Worm (Caenorhabditis elegans): Measurements from ENCODE around the gene clec-47.
A peak's percentile ranks its signal among the peaks of the same experiment; 100 is the strongest.

Gene clec-47

DNA sequence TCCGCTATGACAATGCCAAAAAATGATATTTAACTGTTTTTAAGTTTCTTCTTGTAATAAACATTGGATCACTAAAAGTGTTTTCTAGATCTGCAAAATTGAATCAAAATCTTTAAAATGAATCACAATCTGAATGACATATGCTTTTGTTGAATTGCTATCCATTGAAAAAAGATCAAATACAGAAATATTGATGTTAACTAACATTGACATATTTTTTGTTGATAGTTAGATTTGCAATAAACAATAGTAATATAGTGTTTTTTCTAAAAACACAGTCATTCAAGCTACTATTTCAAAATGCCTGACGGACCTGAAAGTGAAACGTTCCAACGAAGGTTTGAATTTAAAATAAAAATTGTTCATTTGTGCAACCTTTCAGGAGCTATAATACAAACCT is 24.9 kb upstream of the clec-47 start, which contains the start of gene T09F5.2:
TSS of gene T09F5.2 (plus strand) at position 301 of the 400 bp plus-strand sequence.
- TF ChIP-seq zfp-2 (tag; optimal IDR thresholded peaks at IDR 0.05) (no peak), spr-3 (GFP tag; optimal IDR thresholded peaks at IDR 0.05) (no peak), mxl-2 (GFP tag; conservative IDR thresholded peaks at IDR 0.05) (no peak), cey-2 (tag; optimal IDR thresholded peaks at IDR 0.05; ENCODE audit: borderline replicate concordance, insufficient read depth) (no peak), dmd-9 (GFP tag; IDR thresholded peaks at IDR 0.05) (no peak), dmd-6 (GFP tag; IDR thresholded peaks at IDR 0.05) (no peak), gei-8 (GFP tag; optimal IDR thresholded peaks at IDR 0.05) (no peak), snpc-4 (tag; optimal IDR thresholded peaks at IDR 0.05) (no peak), D1046.2 (GFP tag; IDR thresholded peaks at IDR 0.05) (no peak), daf-19 (GFP tag; conservative IDR thresholded peaks at IDR 0.05) (no peak), attf-4 (tag; optimal IDR thresholded peaks at IDR 0.05) (no peak), dpl-1 (GFP tag; optimal IDR thresholded peaks at IDR 0.05) (no peak), dve-1 (tag; optimal IDR thresholded peaks at IDR 0.05; ENCODE audit: insufficient read depth) (no peak), zip-2 (tag; optimal IDR thresholded peaks at IDR 0.05) (no peak), rbr-2 (tag; optimal IDR thresholded peaks at IDR 0.05) (no peak), skn-1 (tag; optimal IDR thresholded peaks at IDR 0.05) (no peak), nhr-77 (tag; optimal IDR thresholded peaks at IDR 0.05) (no peak), nhr-237 (tag; optimal IDR thresholded peaks at IDR 0.05) (no peak), egl-43 (GFP tag; IDR thresholded peaks at IDR 0.05) (no peak), nhr-111 (GFP tag; optimal IDR thresholded peaks at IDR 0.05) (no peak)

DNA sequence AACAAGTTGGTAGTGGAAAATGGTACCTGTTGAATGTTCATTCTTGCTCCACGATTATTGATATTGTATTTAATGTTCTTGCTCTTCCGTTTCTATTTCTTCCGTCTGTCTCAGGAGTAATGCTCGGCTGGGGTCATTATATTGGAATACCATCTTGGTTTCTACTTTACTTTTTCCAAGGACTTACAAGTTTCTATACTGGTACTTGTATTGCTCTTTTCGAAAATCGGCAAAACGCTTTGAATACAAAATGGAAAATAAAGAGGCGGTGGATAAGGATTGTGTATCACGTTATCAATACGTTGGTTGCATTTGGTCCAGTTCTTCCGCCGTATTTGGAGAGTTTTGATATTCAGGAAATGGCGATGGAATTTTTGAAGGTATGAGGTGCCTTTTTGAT is 23.5 kb upstream of the clec-47 start:
- TF ChIP-seq R02D3.7 (tag; optimal IDR thresholded peaks at IDR 0.05) (no peak), aha-1 (tag) (peak; percentile 49), unc-62 (GFP tag; optimal IDR thresholded peaks at IDR 0.05 in 1 of 2) (peak in 1 of 2 experiments; percentile 56), unc-62 (tag; optimal IDR thresholded peaks at IDR 0.05) (no peak)

DNA sequence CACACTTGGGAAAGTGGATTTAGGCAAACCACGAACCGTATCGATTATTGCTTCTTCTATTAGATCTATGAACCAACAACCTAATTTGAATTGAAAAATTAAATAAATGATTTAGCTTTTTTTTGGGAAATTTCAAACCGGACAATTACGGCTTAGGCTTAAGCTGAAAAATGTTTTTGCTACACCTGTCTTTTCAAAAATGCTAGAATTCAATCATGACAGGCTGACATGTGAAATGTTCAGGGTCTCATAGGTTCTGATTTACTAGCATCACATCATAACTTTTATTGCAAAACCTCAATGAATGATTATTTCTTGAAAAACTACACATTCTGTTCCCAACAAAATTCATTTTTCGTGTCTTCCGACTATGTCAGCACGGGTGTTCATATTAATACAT is 22.3 kb upstream of the clec-47 start, which contains the start of gene srh-55:
TSS of gene srh-55 (plus strand) at position 301 of the 400 bp plus-strand sequence.
- TF ChIP-seq mdl-1 (tag; optimal IDR thresholded peaks at IDR 0.05), result no peak
- peak in 1 of 2 experiments; percentile 77 for TF ChIP-seq unc-62 (GFP tag; optimal IDR thresholded peaks at IDR 0.05 in 1 of 2)
- TF ChIP-seq unc-62 (tag; optimal IDR thresholded peaks at IDR 0.05), result no peak

DNA sequence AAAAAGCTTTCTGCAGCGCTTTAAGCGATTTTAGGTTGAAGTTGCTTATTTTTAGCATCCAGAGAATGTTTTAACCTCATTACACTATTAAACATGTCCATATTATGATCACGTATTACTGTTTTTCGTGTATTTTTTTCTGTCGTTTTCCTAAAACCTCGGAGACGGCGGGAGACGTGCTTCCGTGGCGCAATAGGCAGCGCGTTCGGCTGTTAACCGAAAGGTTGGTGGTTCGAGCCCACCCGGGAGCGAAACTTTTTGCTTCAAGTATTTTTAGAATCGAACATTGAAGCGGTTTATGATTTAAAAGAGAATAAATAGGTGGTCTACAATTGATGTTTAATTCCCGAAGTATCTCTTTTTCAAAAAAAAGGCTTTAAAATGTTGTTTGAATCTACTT is 19.1 kb upstream of the clec-47 start:
- no peak for TF ChIP-seq daf-8 (GFP tag; IDR thresholded peaks at IDR 0.05)
- TF ChIP-seq F26F4.8 (GFP tag; conservative IDR thresholded peaks at IDR 0.05), result peak; percentile 76; the same call in 1 of the 2 replicates
- TF ChIP-seq unc-130 (GFP tag; optimal IDR thresholded peaks at IDR 0.05), result peak; percentile 9
- peak; percentile 51; the same call in 1 of the 2 replicates for TF ChIP-seq D1046.2 (GFP tag; IDR thresholded peaks at IDR 0.05)
- TF ChIP-seq cey-2 (tag; optimal IDR thresholded peaks at IDR 0.05; ENCODE audit: borderline replicate concordance, insufficient read depth), result no peak
- no peak for TF ChIP-seq F44E2.7 (GFP tag; IDR thresholded peaks at IDR 0.05)
- 0 out of 2 replicates have a peak, but pooled peaks have one; percentile 68 for TF ChIP-seq lim-7 (GFP tag; IDR thresholded peaks at IDR 0.05)

DNA sequence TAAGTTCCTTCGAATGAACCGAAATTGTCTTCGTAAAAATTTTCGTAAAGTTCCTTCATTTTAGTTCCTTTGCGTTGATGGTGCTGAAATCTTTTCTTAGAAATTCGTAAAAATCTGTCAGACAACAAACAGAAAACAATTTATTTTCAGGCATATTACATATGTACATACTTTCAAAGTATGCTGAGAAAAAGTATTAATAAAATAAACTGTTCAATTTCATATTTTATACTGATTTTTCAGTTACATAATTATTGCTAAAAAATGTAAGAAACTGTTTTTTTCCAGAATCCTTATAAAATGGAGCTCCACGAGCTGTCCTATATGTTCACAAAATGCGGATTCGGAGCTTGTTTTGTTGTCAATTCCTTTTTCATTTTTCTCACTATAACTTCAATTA is 16.9 kb upstream of the clec-47 start, which contains the start of gene str-45:
TSS of gene str-45 (plus strand) at position 301 of the 400 bp plus-strand sequence.
- TF ChIP-seq vab-7 (GFP tag; IDR thresholded peaks at IDR 0.05) (no peak), Y75B8A.6 (GFP tag; IDR thresholded peaks at IDR 0.05) (no peak), nhr-77 (tag; optimal IDR thresholded peaks at IDR 0.05) (no peak), nhr-28 (tag; optimal IDR thresholded peaks at IDR 0.05) (no peak), Y48G9A.11 (GFP tag; IDR thresholded peaks at IDR 0.05) (no peak), Y5F2A.4 (GFP tag; optimal IDR thresholded peaks at IDR 0.05) (no peak), hlh-30 (tag; optimal IDR thresholded peaks at IDR 0.05; ENCODE audit: insufficient read depth) (no peak), hlh-11 (tag; optimal IDR thresholded peaks at IDR 0.05) (no peak), nhr-41 (GFP tag; IDR thresholded peaks at IDR 0.05) (no peak), gei-8 (GFP tag; optimal IDR thresholded peaks at IDR 0.05) (no peak), cey-2 (tag; optimal IDR thresholded peaks at IDR 0.05; ENCODE audit: borderline replicate concordance, insufficient read depth) (no peak), ZK546.5 (tag; optimal IDR thresholded peaks at IDR 0.05) (no peak), sdz-12 (GFP tag; optimal IDR thresholded peaks at IDR 0.05) (no peak)

Measured in whole organism, L4 larva.